Worm (Caenorhabditis elegans): ENCODE results near the gene Y54G9A.9.

DNA sequence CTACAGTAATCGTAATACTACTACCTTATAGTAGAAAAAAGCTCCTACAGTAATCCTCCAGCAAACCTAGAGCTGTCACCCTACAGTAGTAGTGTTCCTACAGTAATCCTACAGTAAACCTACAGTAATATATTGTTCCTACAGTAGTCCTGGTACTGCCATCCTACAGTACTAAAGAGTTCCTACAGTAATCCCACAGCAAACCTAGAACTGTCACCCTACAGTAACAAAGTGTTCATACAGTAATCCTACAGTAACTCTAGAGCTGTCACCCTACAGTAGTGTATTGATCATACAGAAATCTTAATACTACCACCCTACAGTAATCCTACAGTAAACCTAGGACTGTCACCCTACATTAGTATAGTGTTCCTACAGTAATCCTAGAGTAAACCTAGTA lies 16.3 kb upstream of the Y54G9A.9 start:
- no peak for TF ChIP-seq elt-2 (tag; optimal IDR thresholded peaks at IDR 0.05)
- no peak for TF ChIP-seq pha-4 (tag; optimal IDR thresholded peaks at IDR 0.05)
- no peak for TF ChIP-seq pax-1 (tag; optimal IDR thresholded peaks at IDR 0.05)
- no peak for TF ChIP-seq elt-4 (tag; optimal IDR thresholded peaks at IDR 0.05)
- TF ChIP-seq tbx-2 (tag; optimal IDR thresholded peaks at IDR 0.05) = no peak
- TF ChIP-seq sox-2 (GFP tag; IDR thresholded peaks at IDR 0.05) = no peak
- TF ChIP-seq unc-42 (tag; optimal IDR thresholded peaks at IDR 0.05) = no peak

Measured in whole organism, late embryonic.